Worm (Caenorhabditis elegans) whole organism, mixed stage, embryonic: ENCODE measurements around the gene M02D8.5.

ENCODE experiments used
- M03D4.4 ChIP-seq: sonication (generic microtip); optimal IDR thresholded peaks from 2 replicates; lab custom pipeline; 2017; ENCODE audit warnings: mild to moderate bottlenecking, missing genetic modification characterization, missing compliant biosample characterization
- bed-3 ChIP-seq: fragments of 200-800 bp; sonication (Bioruptor generic); optimal IDR thresholded peaks from 3 replicates; lab custom pipeline; 2018; ENCODE audit warnings: mild to moderate bottlenecking, missing genetic modification characterization, moderate library complexity, missing compliant biosample characterization
- blmp-1 ChIP-seq: fragments of 150-350 bp; optimal IDR thresholded peaks from 2 replicates; lab custom pipeline; 2014; ENCODE audit warnings: missing biosample characterization, missing genetic modification characterization
- ceh-39 ChIP-seq: fragments of 150-350 bp; optimal IDR thresholded peaks from 2 replicates; lab custom pipeline; 2014; ENCODE audit warnings: missing biosample characterization, missing genetic modification characterization
- ceh-43 ChIP-seq: fragments of 200-800 bp; sonication (Bioruptor generic); optimal IDR thresholded peaks from 2 replicates; lab custom pipeline; 2018; ENCODE audit warnings: mild to moderate bottlenecking, missing genetic modification characterization, moderate library complexity, missing compliant biosample characterization
- ceh-83 ChIP-seq: fragments of 200-800 bp; sonication (Bioruptor generic); optimal IDR thresholded peaks from 2 replicates; lab custom pipeline; 2018; ENCODE audit warnings: mild to moderate bottlenecking, missing genetic modification characterization, missing compliant biosample characterization
- ces-1 ChIP-seq: fragments of 150-350 bp; optimal IDR thresholded peaks from 2 replicates; lab custom pipeline; 2014; ENCODE audit warnings: missing biosample characterization, missing genetic modification reagents, missing genetic modification characterization
- cnd-1 ChIP-seq: fragments of 200-800 bp; sonication (Bioruptor generic); optimal IDR thresholded peaks from 2 replicates; lab custom pipeline; 2018; ENCODE audit warnings: mild to moderate bottlenecking, missing genetic modification characterization, missing compliant biosample characterization
- drap-1 ChIP-seq: fragments of 200-800 bp; sonication (Bioruptor generic); optimal IDR thresholded peaks from 3 replicates; lab custom pipeline; 2018; ENCODE audit warnings: mild to moderate bottlenecking, missing genetic modification characterization, missing compliant biosample characterization
- elt-1 ChIP-seq: sonication (generic microtip); optimal IDR thresholded peaks from 2 replicates; lab custom pipeline; 2017; ENCODE audit warnings: missing genetic modification characterization, mild to moderate bottlenecking, missing compliant biosample characterization, antibody characterized with exemption, moderate library complexity, borderline replicate concordance; ENCODE audit not compliant: insufficient read depth
- elt-3 ChIP-seq: fragments of 150-350 bp; optimal IDR thresholded peaks from 2 replicates; lab custom pipeline; 2014; ENCODE audit warnings: missing biosample characterization, missing genetic modification characterization
- flh-1 ChIP-seq: fragments of 200-800 bp; sonication (Bioruptor generic); optimal IDR thresholded peaks from 2 replicates; lab custom pipeline; 2018; ENCODE audit warnings: mild to moderate bottlenecking, missing genetic modification characterization, moderate library complexity, missing compliant biosample characterization
- ham-2 ChIP-seq: fragments of 200-800 bp; sonication (Bioruptor generic); optimal IDR thresholded peaks from 2 replicates; lab custom pipeline; 2018; ENCODE audit warnings: mild to moderate bottlenecking, missing genetic modification characterization, missing compliant biosample characterization
- hlh-1 ChIP-seq: fragments of 150-350 bp; optimal IDR thresholded peaks from 2 replicates; lab custom pipeline; 2014; ENCODE audit warnings: missing biosample characterization, missing genetic modification reagents, missing genetic modification characterization
- lin-13 ChIP-seq: fragments of 150-350 bp; optimal IDR thresholded peaks from 2 replicates; lab custom pipeline; 2014; ENCODE audit warnings: missing biosample characterization, missing genetic modification characterization
- lin-32 ChIP-seq: fragments of 200-800 bp; sonication (Bioruptor generic); optimal IDR thresholded peaks from 2 replicates; lab custom pipeline; 2018; ENCODE audit warnings: mild to moderate bottlenecking, missing genetic modification characterization, missing compliant biosample characterization
- lsy-2 ChIP-seq: fragments of 150-350 bp; optimal IDR thresholded peaks from 2 replicates; lab custom pipeline; 2014; ENCODE audit warnings: missing biosample characterization, missing genetic modification characterization
- mab-5 ChIP-seq: fragments of 150-350 bp; optimal IDR thresholded peaks from 2 replicates; lab custom pipeline; 2014; ENCODE audit warnings: missing biosample characterization, missing genetic modification characterization
- mep-1 ChIP-seq: fragments of 150-350 bp; optimal IDR thresholded peaks from 2 replicates; lab custom pipeline; 2017; ENCODE audit warnings: missing biosample characterization, missing genetic modification reagents, missing genetic modification characterization, inconsistent platforms
- mls-2 ChIP-seq: sonication (generic microtip); optimal IDR thresholded peaks from 2 replicates; lab custom pipeline; 2016; ENCODE audit warnings: mild to moderate bottlenecking, missing genetic modification characterization, moderate library complexity, missing compliant biosample characterization
- nhr-12 ChIP-seq: fragments of 150-350 bp; optimal IDR thresholded peaks from 2 replicates; lab custom pipeline; 2014; ENCODE audit warnings: missing biosample characterization, missing genetic modification characterization
- nhr-2 ChIP-seq: fragments of 150-350 bp; optimal IDR thresholded peaks from 2 replicates; lab custom pipeline; 2014; ENCODE audit warnings: missing biosample characterization, missing genetic modification characterization
- nhr-237 ChIP-seq: fragments of 150-350 bp; optimal IDR thresholded peaks from 2 replicates; lab custom pipeline; 2014; ENCODE audit warnings: missing biosample characterization, missing genetic modification characterization
- nhr-28 ChIP-seq: fragments of 150-350 bp; optimal IDR thresholded peaks from 2 replicates; lab custom pipeline; 2014; ENCODE audit warnings: missing biosample characterization, missing genetic modification characterization
- nhr-76 ChIP-seq: sonication (generic microtip); optimal IDR thresholded peaks from 2 replicates; lab custom pipeline; 2017; ENCODE audit warnings: missing biosample characterization, missing genetic modification characterization
- pha-4 ChIP-seq: fragments of 150-350 bp; optimal IDR thresholded peaks from 2 replicates; lab custom pipeline; 2018; ENCODE audit warnings: missing biosample characterization, missing genetic modification reagents, missing genetic modification characterization
- sem-2 ChIP-seq: fragments of 200-800 bp; sonication (Bioruptor generic); optimal IDR thresholded peaks from 2 replicates; lab custom pipeline; 2018; ENCODE audit warnings: mild to moderate bottlenecking, missing genetic modification characterization, missing compliant biosample characterization
- snpc-4 ChIP-seq: fragments of 150-350 bp; optimal IDR thresholded peaks from 2 replicates; lab custom pipeline; 2014; ENCODE audit warnings: missing biosample characterization, missing genetic modification characterization
- sptf-1 ChIP-seq: sonication (generic microtip); optimal IDR thresholded peaks from 2 replicates; lab custom pipeline; 2017; ENCODE audit warnings: mild to moderate bottlenecking, missing genetic modification characterization, moderate library complexity, missing compliant biosample characterization
- tbx-8 ChIP-seq: fragments of 200-800 bp; sonication (Bioruptor generic); optimal IDR thresholded peaks from 2 replicates; lab custom pipeline; 2018; ENCODE audit warnings: mild to moderate bottlenecking, missing genetic modification characterization, moderate library complexity, missing compliant biosample characterization
- unc-120 ChIP-seq: sonication (generic microtip); optimal IDR thresholded peaks from 2 replicates; lab custom pipeline; 2017; ENCODE audit warnings: missing genetic modification characterization, missing compliant biosample characterization; ENCODE audit not compliant: poor library complexity, severe bottlenecking
- unc-39 ChIP-seq: fragments of 150-350 bp; optimal IDR thresholded peaks from 2 replicates; lab custom pipeline; 2014; ENCODE audit warnings: missing biosample characterization, missing genetic modification characterization
- unc-62 ChIP-seq: fragments of 150-350 bp; optimal IDR thresholded peaks from 2 replicates; lab custom pipeline; 2014; ENCODE audit warnings: missing biosample characterization, missing genetic modification reagents, missing genetic modification characterization
- zip-8 ChIP-seq: fragments of 150-350 bp; optimal IDR thresholded peaks from 2 replicates; lab custom pipeline; 2014; ENCODE audit warnings: missing biosample characterization, missing genetic modification characterization
- ztf-11 ChIP-seq: fragments of 150-350 bp; optimal IDR thresholded peaks from 2 replicates; lab custom pipeline; 2014; ENCODE audit warnings: missing biosample characterization, missing genetic modification characterization

Gene M02D8.5

DNA sequence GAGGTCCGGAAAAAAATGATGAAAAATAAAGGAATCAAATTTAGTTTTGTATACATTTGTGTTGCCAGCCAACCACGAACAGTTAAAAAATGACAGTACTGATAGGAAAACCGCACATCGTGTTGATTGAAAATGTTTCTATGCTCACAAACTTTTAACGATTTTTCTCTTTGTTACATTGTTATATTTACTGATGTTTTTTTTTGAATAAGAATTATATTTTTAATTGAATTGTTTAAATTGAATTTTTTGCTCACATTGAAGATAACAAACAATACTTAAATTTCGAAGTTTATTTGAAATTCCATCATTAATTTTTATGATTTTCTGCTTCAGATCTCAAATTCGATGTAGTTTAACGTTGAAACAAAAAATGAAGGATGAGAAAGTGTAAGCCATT, at the start of gene M02D8.5:
Gene M02D8.5, minus strand, starts transcription at position 101 of the 400 bp plus-strand sequence.
- TF ChIP-seq lsy-2 (tag; lab: Kevin White, UChicago): no peak
- no peak for TF ChIP-seq sem-2 (GFP tag; lab: Kevin White, UChicago)
- no peak for TF ChIP-seq unc-62
- no peak for TF ChIP-seq snpc-4 (tag; lab: Kevin White, UChicago)
- no peak for TF ChIP-seq nhr-28
- no peak for TF ChIP-seq mep-1 (tag; lab: Kevin White, UChicago)
- no peak for TF ChIP-seq ceh-83
- TF ChIP-seq cnd-1 (tag; lab: Kevin White, UChicago): no peak
- TF ChIP-seq mab-5: no peak

ce11 chrX:8810908-8811307, 49.5 kb upstream of the M02D8.5 start, which contains the start of gene R04E5.9:
Gene R04E5.9, minus strand, starts transcription at chrX:8811142.
- TF ChIP-seq ceh-39 (tag; lab: Kevin White, UChicago) (peak; percentile 66), bed-3 (no peak), lin-13 (tag; lab: Kevin White, UChicago) (peak; percentile 30), ham-2 (GFP tag; lab: Kevin White, UChicago) (peak; percentile 1), nhr-237 (tag; lab: Kevin White, UChicago) (peak; percentile 64), mab-5 (no peak), ztf-11 (no peak), elt-3 (tag; lab: Kevin White, UChicago) (no peak), nhr-2 (no peak), pha-4 (tag; lab: Kevin White, UChicago) (peak; percentile 75), nhr-76 (tag; lab: Kevin White, UChicago) (no peak), cnd-1 (tag; lab: Kevin White, UChicago) (peak; percentile 54), zip-8 (no peak), drap-1 (GFP tag; lab: Kevin White, UChicago) (peak; percentile 20), M03D4.4 (tag; lab: Kevin White, UChicago) (peak; percentile 29), blmp-1 (no peak), ceh-83 (peak; percentile 29), unc-62 (peak; percentile 48), tbx-8 (GFP tag; lab: Kevin White, UChicago) (no peak), hlh-1 (tag; lab: Kevin White, UChicago) (peak; percentile 50), unc-39 (tag; lab: Kevin White, UChicago) (no peak), snpc-4 (tag; lab: Kevin White, UChicago) (no peak), nhr-12 (tag; lab: Kevin White, UChicago) (no peak), sem-2 (GFP tag; lab: Kevin White, UChicago) (no peak), ces-1 (GFP tag; lab: Kevin White, UChicago) (peak; percentile 56), nhr-28 (no peak), unc-120 (peak; percentile 69), ceh-43 (GFP tag; lab: Kevin White, UChicago) (no peak), sptf-1 (tag; lab: Kevin White, UChicago) (peak; percentile 76), lin-32 (GFP tag; lab: Kevin White, UChicago) (no peak), mep-1 (tag; lab: Kevin White, UChicago) (peak; percentile 56), flh-1 (GFP tag; lab: Kevin White, UChicago) (no peak), elt-1 (no peak), mls-2 (tag; lab: Kevin White, UChicago) (no peak), lsy-2 (tag; lab: Kevin White, UChicago) (peak; percentile 26)

ce11 chrX:8808740-8809139, 47.3 kb upstream of the M02D8.5 start:
- no peak for TF ChIP-seq zip-8
- no peak for TF ChIP-seq lsy-2 (tag; lab: Kevin White, UChicago)
- no peak for TF ChIP-seq lin-13 (tag; lab: Kevin White, UChicago)
- TF ChIP-seq elt-1: no peak
- TF ChIP-seq lin-32 (GFP tag; lab: Kevin White, UChicago): no peak
- TF ChIP-seq ces-1 (GFP tag; lab: Kevin White, UChicago): no peak
- no peak for TF ChIP-seq elt-3 (tag; lab: Kevin White, UChicago)
